Worm (Caenorhabditis elegans) whole organism, early embryonic: ENCODE data around the gene nspb-8.
"Not testable (repeated sequence)": the region's sequence is repeated elsewhere in the genome, so short reads cannot be mapped to it uniquely, and the experiment has no call there.

Experiments used
- B0310.2 ChIP-seq: sonication (generic microtip); optimal IDR thresholded peaks from 2 replicates; lab custom pipeline; 2016; ENCODE audit warnings: mild to moderate bottlenecking, missing genetic modification characterization, missing compliant biosample characterization
- F13C5.2 ChIP-seq: sonication (generic microtip); optimal IDR thresholded peaks from 2 replicates; lab custom pipeline; 2017; ENCODE audit warnings: mild to moderate bottlenecking, missing genetic modification characterization, inconsistent platforms, missing compliant biosample characterization
- aly-1 ChIP-seq: sonication (generic microtip); optimal IDR thresholded peaks from 2 replicates; lab custom pipeline; 2016; ENCODE audit warnings: missing genetic modification characterization, missing compliant biosample characterization
- ama-1 ChIP-seq: fragments of 150-350 bp; optimal IDR thresholded peaks from 2 replicates; lab custom pipeline; 2014
- ceh-13 ChIP-seq: fragments of 200-800 bp; sonication (Bioruptor generic); optimal IDR thresholded peaks from 2 replicates; lab custom pipeline; 2018; ENCODE audit warnings: mild to moderate bottlenecking, missing genetic modification characterization, missing compliant biosample characterization
- ceh-36 ChIP-seq: sonication (generic microtip); optimal IDR thresholded peaks from 2 replicates; lab custom pipeline; 2016; ENCODE audit warnings: missing genetic modification characterization, inconsistent platforms, missing compliant biosample characterization
- ets-7 ChIP-seq: sonication (generic microtip); optimal IDR thresholded peaks from 2 replicates; lab custom pipeline; 2016; ENCODE audit warnings: missing genotype, missing genetic modification characterization, missing compliant biosample characterization
- flt-1 ChIP-seq: fragments of 200-800 bp; sonication (Bioruptor generic); IDR thresholded peaks from 2 replicates; pipeline ENCODE4 v1.3.6; 2022; ENCODE audit warnings: missing genetic modification characterization, missing compliant biosample characterization
- hmbx-1 ChIP-seq: sonication (generic microtip); optimal IDR thresholded peaks from 2 replicates; lab custom pipeline; 2016; ENCODE audit warnings: mild to moderate bottlenecking, missing genetic modification characterization, missing compliant biosample characterization
- hnd-1 ChIP-seq: sonication (generic microtip); optimal IDR thresholded peaks from 2 replicates; lab custom pipeline; 2016; ENCODE audit warnings: missing genetic modification characterization, missing compliant biosample characterization
- pes-1 ChIP-seq: fragments of 200-800 bp; sonication (Bioruptor generic); IDR thresholded peaks from 2 replicates; pipeline ENCODE4 v1.3.6; 2022; ENCODE audit warnings: missing genetic modification reagents, missing genetic modification characterization, missing compliant biosample characterization
- sea-1 ChIP-seq: fragments of 200-800 bp; sonication (Bioruptor generic); conservative IDR thresholded peaks from 2 replicates; pipeline ENCODE4 v1.3.6; 2022; ENCODE audit warnings: missing genetic modification characterization, missing compliant biosample characterization
- tbx-11 ChIP-seq: fragments of 200-800 bp; sonication (Bioruptor generic); IDR thresholded peaks from 2 replicates; pipeline ENCODE4 v1.3.6; 2022; ENCODE audit warnings: missing genetic modification characterization, missing compliant biosample characterization
- tbx-37 ChIP-seq: fragments of 200-800 bp; sonication (Bioruptor generic); conservative IDR thresholded peaks from 2 replicates; pipeline ENCODE4 v1.3.6; 2022; ENCODE audit warnings: missing genetic modification reagents, missing genetic modification characterization, missing compliant biosample characterization

DNA sequence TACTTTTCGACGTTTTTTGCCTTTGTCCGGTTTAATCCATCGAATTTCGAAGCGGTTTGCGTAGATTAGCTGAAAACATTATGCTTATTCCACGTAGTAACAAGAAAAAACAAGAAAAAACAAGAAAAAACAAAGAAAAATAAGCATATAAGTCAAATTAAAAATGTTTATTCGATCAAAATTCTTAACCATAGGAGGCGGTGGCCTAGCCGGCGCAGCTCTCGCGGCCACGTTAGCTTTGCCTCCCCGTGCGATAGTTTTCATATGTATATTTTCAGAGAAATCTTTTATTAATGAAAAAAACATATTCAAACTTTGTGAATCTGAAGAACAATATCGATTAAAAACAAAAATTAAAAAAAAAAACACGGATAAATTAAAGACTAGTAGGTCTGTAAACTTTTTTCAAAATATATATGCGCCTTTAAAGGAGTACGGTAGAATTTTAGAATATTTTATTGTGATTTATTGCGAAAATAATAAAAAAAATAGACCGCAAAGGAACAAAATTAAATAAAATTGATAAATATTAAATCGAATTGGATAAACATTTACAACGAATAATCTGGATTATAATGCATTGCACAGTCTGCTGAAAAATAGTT is 16.6 kb downstream of the nspb-8 start:
- TF ChIP-seq ama-1 (lab: Kevin White, UChicago); ets-7; aly-1 (tag; lab: Kevin White, UChicago); hnd-1 (tag; lab: Kevin White, UChicago); F13C5.2 (tag; lab: Kevin White, UChicago); sea-1 (GFP tag; lab: Robert Waterston, UW); pes-1 (GFP tag; lab: Robert Waterston, UW); flt-1; B0310.2 (tag; lab: Kevin White, UChicago); tbx-11; ceh-13 (GFP tag; lab: Kevin White, UChicago); ceh-36 (tag; lab: Kevin White, UChicago); hmbx-1 (tag; lab: Kevin White, UChicago): not testable (repeated sequence)
- peak; percentile 46 for TF ChIP-seq tbx-37
